Fruit fly (Drosophila melanogaster) whole organism, adult: ENCODE results near the gene RpL17.

Experiments
- CG7045 ChIP-seq: fragments of 200-800 bp; sonication (Bioruptor generic); optimal IDR thresholded peaks from 2 replicates; lab custom pipeline; 2017; ENCODE audit warnings: missing biosample characterization, mild to moderate bottlenecking, missing genetic modification characterization
- CG7101 ChIP-seq: fragments of 200-800 bp; sonication (Bioruptor generic); optimal IDR thresholded peaks from 2 replicates; lab custom pipeline; 2018; ENCODE audit warnings: missing biosample characterization, mild to moderate bottlenecking, missing genetic modification characterization, moderate library complexity
- Clk ChIP-seq: fragments of 200-800 bp; sonication (Bioruptor generic); optimal IDR thresholded peaks from 2 replicates; lab custom pipeline; 2017; ENCODE audit warnings: missing biosample characterization, missing genetic modification characterization
- Hr96 ChIP-seq: fragments of 200-800 bp; sonication (Bioruptor generic); optimal IDR thresholded peaks from 2 replicates; lab custom pipeline; 2016; ENCODE audit warnings: missing biosample characterization, missing genetic modification characterization
- Mnt ChIP-seq: fragments of 200-800 bp; sonication (Bioruptor generic); optimal IDR thresholded peaks from 2 replicates; lab custom pipeline; 2016; ENCODE audit warnings: missing biosample characterization, mild to moderate bottlenecking, missing genetic modification characterization
- cnc ChIP-seq, 2 experiments: fragments of >200 bp; optimal IDR thresholded peaks; 2 replicates each; lab custom pipeline; 2017
- tj ChIP-seq: fragments of 200-800 bp; sonication (Bioruptor generic); optimal IDR thresholded peaks from 3 replicates; lab custom pipeline; 2017; ENCODE audit warnings: missing biosample characterization, mild to moderate bottlenecking, missing genetic modification characterization, moderate library complexity
- toe ChIP-seq: fragments of 200-800 bp; sonication (Bioruptor generic); optimal IDR thresholded peaks from 2 replicates; lab custom pipeline; 2016; ENCODE audit warnings: missing biosample characterization, missing genetic modification characterization

DNA sequence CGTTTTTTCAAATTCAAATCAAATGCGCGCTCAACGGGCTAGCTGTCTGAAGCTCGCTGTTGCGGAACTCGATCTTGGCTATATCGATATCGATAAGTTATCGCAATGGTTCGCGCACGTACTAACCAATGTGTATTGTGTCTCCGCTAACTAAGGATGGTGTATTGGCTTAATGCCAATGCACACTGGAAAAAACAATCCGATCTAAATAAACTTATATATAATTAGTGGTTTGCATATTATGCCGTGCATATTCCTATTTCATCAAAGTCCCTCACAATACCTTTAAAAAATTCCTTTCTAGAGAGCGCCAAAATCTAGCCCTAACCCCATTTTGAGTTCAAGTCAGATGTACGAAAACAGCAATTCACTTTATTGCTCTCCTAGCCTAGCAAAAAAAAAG lies 2.9 kb downstream of the RpL17 start:
- TF ChIP-seq tj (GFP tag; lab: Kevin White, UChicago) (no peak), Clk (GFP tag; lab: Kevin White, UChicago) (no peak), CG7045 (GFP tag; lab: Kevin White, UChicago) (no peak), cnc (optimal IDR thresholded peaks at IDR 0.05; lab: Kevin White, UChicago) (no peak), Hr96 (peak; percentile 0), CG7101 (tag; lab: Kevin White, UChicago) (peak; percentile 35), toe (GFP tag; lab: Kevin White, UChicago) (peak; percentile 15), Mnt (peak; percentile 42)
